Fruit fly (Drosophila melanogaster): ENCODE data around the gene hiro.

hiro gene

dm6 chr3L:637329-638030 is 50.3 kb downstream of the hiro start:
- TF ChIP-seq EcR (GFP tag; optimal IDR thresholded peaks at IDR 0.05) (no peak), CG9948 (tag; optimal IDR thresholded peaks at IDR 0.05) (no peak), CG15710 (tag; optimal IDR thresholded peaks at IDR 0.05) (no peak), D1 (tag; optimal IDR thresholded peaks at IDR 0.05) (no peak), Pif1A (GFP tag; optimal IDR thresholded peaks at IDR 0.05) (no peak), Pif1B (GFP tag; optimal IDR thresholded peaks at IDR 0.05) (no peak), CG8159 (tag; optimal IDR thresholded peaks at IDR 0.05) (no peak), Snoo (tag; optimal IDR thresholded peaks at IDR 0.05) (no peak), CG32121 (GFP tag; IDR thresholded peaks at IDR 0.05) (no peak), CG17806 (tag; optimal IDR thresholded peaks at IDR 0.05) (no peak), CG34367 (tag; optimal IDR thresholded peaks at IDR 0.05) (no peak), Ets98B (GFP tag; IDR thresholded peaks at IDR 0.05) (peak; percentile 49; the same call in 1 of the 2 replicates), CG8301 (tag; optimal IDR thresholded peaks at IDR 0.05) (peak; percentile 57), CG10348 (GFP tag; IDR thresholded peaks at IDR 0.05) (no peak), rn (GFP tag; IDR thresholded peaks at IDR 0.05) (no peak), gl (tag; optimal IDR thresholded peaks at IDR 0.05) (no peak), CG14655 (GFP tag; optimal IDR thresholded peaks at IDR 0.05) (peak; percentile 66), CG12605 (GFP tag; IDR thresholded peaks at IDR 0.05) (no peak), CG13204 (GFP tag; optimal IDR thresholded peaks at IDR 0.05) (no peak), CG4496 (GFP tag; IDR thresholded peaks at IDR 0.05) (no peak; the same call in 2 of the 3 replicates), fd96Ca (GFP tag; IDR thresholded peaks at IDR 0.05) (peak; percentile 14; the same call in 1 of the 3 replicates)

DNA sequence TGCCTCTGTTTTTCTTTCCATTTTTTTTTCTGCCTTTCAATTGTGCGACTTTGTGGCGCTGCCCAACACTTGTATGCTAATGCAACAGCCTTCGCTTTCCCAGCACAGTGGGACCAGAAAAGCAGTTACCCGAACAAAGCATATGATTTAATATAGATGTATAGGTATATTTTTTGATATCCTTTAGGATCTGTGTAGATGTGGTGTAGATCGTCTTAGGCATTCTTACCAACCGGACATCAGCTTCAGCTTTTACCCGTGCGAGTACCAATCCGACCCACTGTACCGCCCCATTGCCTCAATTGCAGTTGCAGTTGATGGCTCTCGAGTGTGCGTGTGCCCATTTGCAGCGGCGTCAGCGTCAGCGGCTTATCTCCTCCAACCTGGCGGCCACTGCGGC is 51.3 kb downstream of the hiro start:
- TF ChIP-seq gl (tag; optimal IDR thresholded peaks at IDR 0.05) (peak; percentile 50), Ets98B (GFP tag; IDR thresholded peaks at IDR 0.05) (peak; percentile 98), CG8301 (tag; optimal IDR thresholded peaks at IDR 0.05) (peak; percentile 96), CG8159 (tag; optimal IDR thresholded peaks at IDR 0.05) (peak; percentile 69), CG14655 (GFP tag; optimal IDR thresholded peaks at IDR 0.05) (peak; percentile 96), CG12605 (GFP tag; IDR thresholded peaks at IDR 0.05) (peak; percentile 93), CG9948 (tag; optimal IDR thresholded peaks at IDR 0.05) (peak; percentile 86), D1 (tag; optimal IDR thresholded peaks at IDR 0.05) (peak; percentile 7), CG32121 (GFP tag; IDR thresholded peaks at IDR 0.05) (peak; percentile 98), rn (GFP tag; IDR thresholded peaks at IDR 0.05) (peak; percentile 93), CG17806 (tag; optimal IDR thresholded peaks at IDR 0.05) (peak; percentile 80), EcR (GFP tag; optimal IDR thresholded peaks at IDR 0.05) (no peak), CG10348 (GFP tag; IDR thresholded peaks at IDR 0.05) (peak; percentile 90), CG15710 (tag; optimal IDR thresholded peaks at IDR 0.05) (peak; percentile 60), CG34367 (tag; optimal IDR thresholded peaks at IDR 0.05) (peak; percentile 68), Pif1B (GFP tag; optimal IDR thresholded peaks at IDR 0.05) (peak; percentile 82), Snoo (tag; optimal IDR thresholded peaks at IDR 0.05) (peak; percentile 48), Pif1A (GFP tag; optimal IDR thresholded peaks at IDR 0.05) (peak; percentile 93), CG13204 (GFP tag; optimal IDR thresholded peaks at IDR 0.05) (peak; percentile 37), CG4496 (GFP tag; IDR thresholded peaks at IDR 0.05) (peak; percentile 98), fd96Ca (GFP tag; IDR thresholded peaks at IDR 0.05) (peak; percentile 99)

All from whole organism, pupa.